Worm (Caenorhabditis elegans) whole organism, young adult: ENCODE measurements around the gene hsp-3.

Experiments
- B0336.3 ChIP-seq: fragments of 200-800 bp; sonication (Bioruptor generic); IDR thresholded peaks from 2 replicates; pipeline ENCODE4 v1.3.6; 2022; ENCODE audit warnings: missing genetic modification characterization, missing compliant biosample characterization
- C17E4.6 ChIP-seq: fragments of 200-800 bp; sonication (Bioruptor generic); IDR thresholded peaks from 2 replicates; pipeline ENCODE4 v1.3.6; 2022; ENCODE audit warnings: missing genetic modification reagents, missing genetic modification characterization, missing compliant biosample characterization
- F10E7.11 ChIP-seq: sonication (generic microtip); optimal IDR thresholded peaks from 2 replicates; lab custom pipeline; 2017; ENCODE audit warnings: mild to moderate bottlenecking, missing genetic modification characterization, moderate library complexity, missing compliant biosample characterization
- F22D6.2 ChIP-seq: sonication (generic microtip); optimal IDR thresholded peaks from 2 replicates; lab custom pipeline; 2016; ENCODE audit warnings: mild to moderate bottlenecking, missing genetic modification characterization, missing compliant biosample characterization
- F33H1.4 ChIP-seq: fragments of 200-800 bp; sonication (Bioruptor generic); IDR thresholded peaks from 2 replicates; pipeline ENCODE4 v1.3.6; 2022; ENCODE audit warnings: missing genetic modification reagents, missing genetic modification characterization, missing compliant biosample characterization
- F55B11.4 ChIP-seq: sonication (generic microtip); optimal IDR thresholded peaks from 2 replicates; lab custom pipeline; 2016; ENCODE audit warnings: missing compliant biosample characterization, missing genetic modification characterization, borderline replicate concordance; ENCODE audit not compliant: insufficient read depth
- F57A8.1 ChIP-seq: fragments of 200-800 bp; sonication (Bioruptor generic); optimal IDR thresholded peaks from 2 replicates; lab custom pipeline; 2018; ENCODE audit warnings: mild to moderate bottlenecking, missing genetic modification characterization, moderate library complexity, missing compliant biosample characterization
- K11D2.4 ChIP-seq: fragments of 200-800 bp; sonication (Bioruptor generic); IDR thresholded peaks from 2 replicates; pipeline ENCODE4 v1.3.6; 2022; ENCODE audit warnings: missing genetic modification reagents, missing genetic modification characterization, missing compliant biosample characterization
- K12H6.12 ChIP-seq: fragments of 200-800 bp; sonication (Bioruptor generic); optimal IDR thresholded peaks from 2 replicates; lab custom pipeline; 2018; ENCODE audit warnings: mild to moderate bottlenecking, missing genetic modification characterization, missing compliant biosample characterization
- Y79H2A.3 ChIP-seq: fragments of 200-800 bp; sonication (Bioruptor generic); conservative IDR thresholded peaks from 2 replicates; pipeline ENCODE4 v1.3.6; 2022; ENCODE audit warnings: missing genetic modification reagents, missing genetic modification characterization, missing compliant biosample characterization
- ZK185.1 ChIP-seq: sonication (generic microtip); optimal IDR thresholded peaks from 2 replicates; lab custom pipeline; 2016; ENCODE audit warnings: mild to moderate bottlenecking, missing genetic modification characterization, missing compliant biosample characterization; ENCODE audit not compliant: poor library complexity, severe bottlenecking
- attf-5 ChIP-seq: fragments of 200-800 bp; sonication (Bioruptor generic); optimal IDR thresholded peaks from 2 replicates; lab custom pipeline; 2018; ENCODE audit warnings: mild to moderate bottlenecking, missing genetic modification characterization, missing compliant biosample characterization
- bed-1 ChIP-seq: fragments of 200-800 bp; sonication (Bioruptor generic); IDR thresholded peaks from 2 replicates; pipeline ENCODE4 v1.3.6; 2022; ENCODE audit warnings: missing genetic modification reagents, missing genetic modification characterization, missing compliant biosample characterization
- cebp-1 ChIP-seq, 2 experiments: fragments of 200-800 bp in 1 of 2; sonication (Bioruptor generic) in 1 of 2; sonication (generic microtip) in 1 of 2; IDR thresholded peaks in 1 of 2; optimal IDR thresholded peaks in 1 of 2; 2 replicates each; pipeline versions ENCODE4 v1.3.6 to Lab custom; 2017 to 2022; ENCODE audit warnings: missing compliant biosample characterization in 2 of 2, missing genetic modification characterization in 2 of 2, mild to moderate bottlenecking in 1 of 2, missing genetic modification reagents in 1 of 2, moderate library complexity in 1 of 2
- ceh-40 ChIP-seq: fragments of 200-800 bp; sonication (Bioruptor generic); IDR thresholded peaks from 2 replicates; pipeline ENCODE4 v1.3.6; 2022; ENCODE audit warnings: missing genetic modification characterization, missing compliant biosample characterization
- ceh-79 ChIP-seq: sonication (generic microtip); optimal IDR thresholded peaks from 2 replicates; lab custom pipeline; 2017; ENCODE audit warnings: mild to moderate bottlenecking, missing genetic modification characterization, missing compliant biosample characterization
- ceh-91 ChIP-seq: fragments of 200-800 bp; sonication (Bioruptor generic); IDR thresholded peaks from 2 replicates; pipeline ENCODE4 v1.3.6; 2022; ENCODE audit warnings: missing genetic modification reagents, missing genetic modification characterization, missing compliant biosample characterization
- chd-7 ChIP-seq: sonication (generic microtip); optimal IDR thresholded peaks from 2 replicates; lab custom pipeline; 2016; ENCODE audit warnings: mild to moderate bottlenecking, missing genetic modification characterization, moderate library complexity, missing compliant biosample characterization
- die-1 ChIP-seq: sonication (generic microtip); optimal IDR thresholded peaks from 2 replicates; lab custom pipeline; 2016; ENCODE audit warnings: missing genotype, mild to moderate bottlenecking, missing genetic modification characterization, missing compliant biosample characterization
- dox-1 ChIP-seq: fragments of 200-800 bp; sonication (Bioruptor generic); IDR thresholded peaks from 2 replicates; pipeline ENCODE4 v1.3.6; 2022; ENCODE audit warnings: missing genetic modification reagents, missing genetic modification characterization, missing compliant biosample characterization
- dpff-1 ChIP-seq: sonication (generic microtip); optimal IDR thresholded peaks from 2 replicates; lab custom pipeline; 2017; ENCODE audit warnings: mild to moderate bottlenecking, missing genetic modification characterization, missing compliant biosample characterization
- egl-18 ChIP-seq: fragments of 200-800 bp; sonication (Bioruptor generic); IDR thresholded peaks from 2 replicates; pipeline ENCODE4 v1.3.6; 2022; ENCODE audit warnings: missing genetic modification reagents, missing genetic modification characterization, missing compliant biosample characterization
- ets-4 ChIP-seq: fragments of 200-800 bp; sonication (Bioruptor generic); optimal IDR thresholded peaks from 2 replicates; lab custom pipeline; 2018; ENCODE audit warnings: mild to moderate bottlenecking, missing genetic modification characterization, missing compliant biosample characterization
- hlh-26 ChIP-seq: fragments of 200-800 bp; sonication (Bioruptor generic); conservative IDR thresholded peaks from 2 replicates; pipeline ENCODE4 v1.3.6; 2022; ENCODE audit warnings: missing genetic modification reagents, missing genetic modification characterization, missing compliant biosample characterization
- hmg-1.2 ChIP-seq: fragments of 200-800 bp; sonication (Bioruptor generic); IDR thresholded peaks from 2 replicates; pipeline ENCODE4 v1.3.6; 2022; ENCODE audit warnings: missing genetic modification reagents, missing genetic modification characterization, missing compliant biosample characterization
- let-607 ChIP-seq, 2 experiments: fragments of 200-800 bp in 1 of 2; sonication (Bioruptor generic) in 1 of 2; sonication (generic microtip) in 1 of 2; optimal IDR thresholded peaks; 2 replicates each; lab custom pipeline; 2016 to 2018; ENCODE audit warnings: mild to moderate bottlenecking in 2 of 2, missing compliant biosample characterization in 2 of 2, missing genetic modification characterization in 2 of 2, moderate library complexity in 2 of 2, missing genotype in 1 of 2
- lsl-1 ChIP-seq: fragments of 200-800 bp; sonication (Bioruptor generic); optimal IDR thresholded peaks from 2 replicates; lab custom pipeline; 2018; ENCODE audit warnings: mild to moderate bottlenecking, missing genetic modification characterization, moderate library complexity, missing compliant biosample characterization
- lsy-27 ChIP-seq: sonication (generic microtip); optimal IDR thresholded peaks from 2 replicates; lab custom pipeline; 2017; ENCODE audit warnings: missing genetic modification characterization, mild to moderate bottlenecking, missing compliant biosample characterization, antibody characterized with exemption, missing genotype, borderline replicate concordance; ENCODE audit not compliant: insufficient read depth
- mcd-1 ChIP-seq: fragments of 200-800 bp; sonication (Bioruptor generic); IDR thresholded peaks from 2 replicates; pipeline ENCODE4 v1.3.6; 2022; ENCODE audit warnings: missing genetic modification reagents, missing genetic modification characterization, missing compliant biosample characterization
- mxl-1 ChIP-seq: sonication (generic microtip); optimal IDR thresholded peaks from 2 replicates; lab custom pipeline; 2016; ENCODE audit warnings: missing genetic modification characterization, missing compliant biosample characterization
- nhr-80 ChIP-seq: sonication (generic microtip); optimal IDR thresholded peaks from 2 replicates; lab custom pipeline; 2016; ENCODE audit warnings: missing genetic modification characterization, missing compliant biosample characterization
- nhr-90 ChIP-seq: sonication (generic microtip); optimal IDR thresholded peaks from 2 replicates; lab custom pipeline; 2016; ENCODE audit warnings: missing genotype, mild to moderate bottlenecking, missing genetic modification characterization, missing compliant biosample characterization
- pha-4 ChIP-seq: fragments of 150-350 bp; sonication (generic microtip); optimal IDR thresholded peaks from 2 replicates; lab custom pipeline; 2014; ENCODE audit warnings: missing biosample characterization, missing genetic modification reagents, missing genetic modification characterization
- rcor-1 ChIP-seq: fragments of 200-800 bp; sonication (Bioruptor generic); IDR thresholded peaks from 2 replicates; pipeline ENCODE4 v1.3.6; 2022; ENCODE audit warnings: missing genetic modification reagents, missing genetic modification characterization, missing compliant biosample characterization
- repo-1 ChIP-seq: sonication (generic microtip); optimal IDR thresholded peaks from 2 replicates; lab custom pipeline; 2017; ENCODE audit warnings: mild to moderate bottlenecking, missing genetic modification characterization, missing compliant biosample characterization
- sdz-38 ChIP-seq: sonication (generic microtip); optimal IDR thresholded peaks from 2 replicates; lab custom pipeline; 2016; ENCODE audit warnings: missing genotype, missing genetic modification characterization, missing compliant biosample characterization
- sea-2 ChIP-seq: fragments of 200-800 bp; sonication (Bioruptor generic); IDR thresholded peaks from 2 replicates; pipeline ENCODE4 v1.3.6; 2022; ENCODE audit warnings: missing genetic modification characterization, missing compliant biosample characterization
- snpc-1.1 ChIP-seq: sonication (generic microtip); optimal IDR thresholded peaks from 2 replicates; lab custom pipeline; 2017; ENCODE audit warnings: missing genetic modification characterization, mild to moderate bottlenecking, missing compliant biosample characterization, antibody characterized with exemption, moderate library complexity, missing genotype, missing genetic modification reagents; ENCODE audit not compliant: insufficient read depth
- snpc-3.4 ChIP-seq: sonication (generic microtip); optimal IDR thresholded peaks from 2 replicates; lab custom pipeline; 2017; ENCODE audit warnings: missing genetic modification characterization, mild to moderate bottlenecking, missing compliant biosample characterization, antibody characterized with exemption, moderate library complexity, missing genotype, missing genetic modification reagents
- snpc-4 ChIP-seq, 5 experiments: fragments of 150-350 bp in 1 of 5; sonication (generic microtip) in 4 of 5; optimal IDR thresholded peaks; 2 replicates each; lab custom pipeline; 2014 to 2018; ENCODE audit warnings: missing genetic modification characterization in 5 of 5, missing biosample characterization in 3 of 5, antibody characterized with exemption in 2 of 5, mild to moderate bottlenecking in 2 of 5, missing compliant biosample characterization in 2 of 5, missing genotype in 2 of 5, moderate library complexity in 2 of 5, missing genetic modification reagents in 1 of 5
- tbp1 ChIP-seq: fragments of 200-800 bp; sonication (Bioruptor generic); optimal IDR thresholded peaks from 2 replicates; lab custom pipeline; 2018; ENCODE audit warnings: mild to moderate bottlenecking, missing genetic modification characterization, missing compliant biosample characterization
- tlf-1 ChIP-seq: fragments of 200-800 bp; sonication (Bioruptor generic); optimal IDR thresholded peaks from 2 replicates; lab custom pipeline; 2018; ENCODE audit warnings: mild to moderate bottlenecking, missing genetic modification characterization, missing compliant biosample characterization
- unc-62 ChIP-seq: fragments of 150-350 bp; optimal IDR thresholded peaks from 2 replicates; lab custom pipeline; 2014; ENCODE audit warnings: missing biosample characterization, missing genetic modification reagents, missing genetic modification characterization
- ztf-25 ChIP-seq: fragments of 200-800 bp; sonication (Bioruptor generic); IDR thresholded peaks from 2 replicates; pipeline ENCODE4 v1.3.6; 2022; ENCODE audit warnings: missing genetic modification reagents, missing genetic modification characterization, missing compliant biosample characterization
- ztf-26 ChIP-seq: sonication (generic microtip); optimal IDR thresholded peaks from 2 replicates; lab custom pipeline; 2017; ENCODE audit warnings: missing genetic modification characterization, missing compliant biosample characterization
- ztf-28 ChIP-seq: fragments of 200-800 bp; sonication (Bioruptor generic); IDR thresholded peaks from 2 replicates; pipeline ENCODE4 v1.3.6; 2022; ENCODE audit warnings: missing genetic modification reagents, missing genetic modification characterization, missing compliant biosample characterization

Gene hsp-3

DNA sequence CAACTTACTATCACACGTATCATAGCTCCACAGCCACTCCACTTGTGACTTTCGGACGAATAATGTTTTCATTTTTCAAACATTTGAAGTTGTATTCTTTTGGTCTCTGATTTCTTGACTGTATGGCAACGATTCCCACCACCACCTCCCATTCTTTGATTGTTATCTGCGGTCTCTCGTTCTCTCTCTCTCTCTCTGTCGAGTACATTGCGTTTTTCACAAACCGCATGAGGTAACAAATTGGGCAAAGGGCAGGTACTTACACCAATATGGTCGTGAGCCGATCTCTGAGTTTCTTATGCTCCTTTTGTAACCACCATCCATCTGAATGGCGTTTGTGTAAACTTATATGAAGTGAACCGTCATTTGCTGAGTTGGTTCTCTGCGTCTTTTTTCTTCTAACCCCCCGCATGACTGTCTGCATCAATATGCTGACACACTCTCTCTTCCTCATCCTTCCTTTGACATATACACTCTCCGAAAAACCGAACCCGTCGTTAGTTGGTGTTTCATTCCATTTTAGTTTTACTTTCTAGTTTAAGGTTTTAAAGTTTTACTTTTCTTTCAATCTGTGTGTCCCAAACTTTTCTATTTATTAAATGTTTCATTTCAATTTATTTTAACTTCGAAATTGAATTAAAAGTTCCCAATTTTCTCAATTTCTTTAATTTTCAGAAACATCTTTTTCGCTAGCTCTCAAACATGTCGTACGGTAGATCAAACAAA, 34.2 kb downstream of the hsp-3 start, which contains the start of gene gln-1:
Gene gln-1, plus strand, starts transcription at position 676 of the 726 bp plus-strand sequence.
- no peak for TF ChIP-seq ets-4
- no peak for TF ChIP-seq ceh-40 (GFP tag; lab: Robert Waterston, UW)
- TF ChIP-seq cebp-1 (GFP tag; IDR thresholded peaks at IDR 0.05; lab: Robert Waterston, UW) = no peak
- peak; percentile 46 for TF ChIP-seq cebp-1 (tag; optimal IDR thresholded peaks at IDR 0.05; lab: Kevin White, UChicago)
- peak; percentile 4 for TF ChIP-seq ZK185.1 (tag; lab: Kevin White, UChicago)
- TF ChIP-seq sdz-38 = no peak
- 0 out of 2 replicates have a peak, but pooled peaks have one; percentile 53 for TF ChIP-seq dox-1 (GFP tag; lab: Robert Waterston, UW)
- no peak for TF ChIP-seq mxl-1
- TF ChIP-seq tbp1 (GFP tag; lab: Kevin White, UChicago) = no peak
- TF ChIP-seq egl-18 = no peak
- TF ChIP-seq nhr-80 = peak; percentile 95
- no peak for TF ChIP-seq F22D6.2 (tag; lab: Kevin White, UChicago)
- TF ChIP-seq F55B11.4 = no peak
- no peak for TF ChIP-seq ztf-28
- no peak for TF ChIP-seq F33H1.4 (GFP tag; lab: Robert Waterston, UW)
- no peak for TF ChIP-seq lsl-1 (GFP tag; lab: Kevin White, UChicago)
- no peak for TF ChIP-seq F57A8.1 (GFP tag; lab: Kevin White, UChicago)
- no peak for TF ChIP-seq sea-2
- TF ChIP-seq rcor-1 (GFP tag; lab: Robert Waterston, UW) = no peak
- no peak for TF ChIP-seq tlf-1 (GFP tag; lab: Kevin White, UChicago)
- peak; percentile 16 to 34 for TF ChIP-seq let-607 (tag; optimal IDR thresholded peaks at IDR 0.05; lab: Kevin White, UChicago)
- no peak for TF ChIP-seq mcd-1 (GFP tag; lab: Robert Waterston, UW)
- peak; percentile 35; the same call in 1 of the 2 replicates for TF ChIP-seq hmg-1.2 (GFP tag; lab: Robert Waterston, UW)
- TF ChIP-seq snpc-3.4 (tag; lab: Kevin White, UChicago) = no peak
- TF ChIP-seq pha-4 (tag; lab: Kevin White, UChicago) = no peak
- TF ChIP-seq snpc-4 (GFP tag; optimal IDR thresholded peaks at IDR 0.05; lab: Kevin White, UChicago) = no peak
- TF ChIP-seq snpc-4 (tag; optimal IDR thresholded peaks at IDR 0.05; lab: Kevin White, UChicago) = no peak
- no peak for TF ChIP-seq hlh-26 (GFP tag; lab: Robert Waterston, UW)
- no peak for TF ChIP-seq repo-1 (tag; lab: Kevin White, UChicago)
- TF ChIP-seq chd-7 (tag; lab: Kevin White, UChicago) = no peak
- TF ChIP-seq nhr-90 (tag; lab: Kevin White, UChicago) = peak; percentile 35
- no peak for TF ChIP-seq Y79H2A.3 (GFP tag; lab: Robert Waterston, UW)
- no peak for TF ChIP-seq K11D2.4 (GFP tag; lab: Robert Waterston, UW)
- no peak for TF ChIP-seq ztf-26 (tag; lab: Kevin White, UChicago)
- no peak for TF ChIP-seq ceh-91
- no peak for TF ChIP-seq ceh-79 (tag; lab: Kevin White, UChicago)
- TF ChIP-seq F10E7.11 (tag; lab: Kevin White, UChicago) = no peak
- TF ChIP-seq attf-5 (GFP tag; lab: Kevin White, UChicago) = no peak
- no peak for TF ChIP-seq dpff-1
- TF ChIP-seq B0336.3 (GFP tag; lab: Robert Waterston, UW) = no peak
- no peak for TF ChIP-seq ztf-25
- TF ChIP-seq bed-1 (GFP tag; lab: Robert Waterston, UW) = no peak
- no peak for TF ChIP-seq lsy-27 (tag; lab: Kevin White, UChicago)
- no peak for TF ChIP-seq unc-62 (GFP tag; lab: Kevin White, UChicago)
- no peak for TF ChIP-seq die-1 (tag; lab: Kevin White, UChicago)
- no peak for TF ChIP-seq K12H6.12 (tag; lab: Kevin White, UChicago)
- TF ChIP-seq snpc-1.1 (tag; lab: Kevin White, UChicago) = no peak
- no peak for TF ChIP-seq C17E4.6 (GFP tag; lab: Robert Waterston, UW)
